Worm (Caenorhabditis elegans) whole organism, L4/young adult: ENCODE data around the gene acl-1.
A peak's percentile ranks its signal among the peaks of the same experiment; 100 is the strongest.

Source experiments
- W03F9.2 ChIP-seq: fragments of 150-350 bp; optimal IDR thresholded peaks from 2 replicates; lab custom pipeline; 2014; ENCODE audit warnings: missing biosample characterization, missing genetic modification characterization
- dao-5 ChIP-seq: sonication (generic microtip); optimal IDR thresholded peaks from 2 replicates; lab custom pipeline; 2016; ENCODE audit warnings: missing genotype, missing genetic modification characterization, moderate library complexity, missing compliant biosample characterization
- him-1 ChIP-seq: sonication (generic microtip); optimal IDR thresholded peaks from 2 replicates; lab custom pipeline; 2016; ENCODE audit warnings: missing genotype, missing genetic modification reagents, missing genetic modification characterization, missing compliant biosample characterization

acl-1 gene

DNA sequence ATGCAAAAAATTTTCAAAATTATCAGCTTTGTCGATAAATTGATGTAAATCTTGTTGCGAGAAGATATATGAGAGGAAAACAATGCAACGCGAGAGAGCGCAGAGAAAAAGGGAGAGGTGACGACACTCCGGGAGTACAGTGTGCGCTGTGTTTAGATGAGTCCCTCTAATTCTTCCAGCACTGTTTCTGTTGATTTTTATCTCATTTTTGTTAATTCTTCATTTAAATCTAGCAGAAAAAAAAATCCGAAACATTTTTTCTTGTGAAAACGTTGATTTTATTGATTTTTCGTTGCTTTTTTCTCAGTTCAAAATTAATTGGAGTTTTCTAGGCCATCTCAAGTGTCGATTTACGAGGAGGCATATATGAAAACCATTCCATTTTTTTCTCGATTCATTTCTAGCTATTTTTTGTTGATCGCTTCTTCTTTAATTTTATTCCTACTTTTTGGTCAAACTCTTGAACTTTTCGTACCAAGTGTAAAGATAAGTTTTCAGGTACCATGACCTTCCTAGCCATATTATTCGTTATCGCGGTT lies at the start of gene acl-1:
TSS of gene acl-1 (plus strand) at position 489 of the 539 bp plus-strand sequence.
- TF ChIP-seq dao-5 (tag; lab: Kevin White, UChicago) (no peak), W03F9.2 (peak; percentile 11), him-1 (tag; lab: Kevin White, UChicago) (peak; percentile 62)

- no peak for TF ChIP-seq W03F9.2
- TF ChIP-seq him-1 (tag; lab: Kevin White, UChicago): no peak
- no peak for TF ChIP-seq dao-5 (tag; lab: Kevin White, UChicago)
Measured at ce11 chrX:15801827-15802226, 47.9 kb upstream of the acl-1 start.

ce11 chrX:15804072-15804471 lies 45.6 kb upstream of the acl-1 start, which contains the start of gene Y7A5A.7:
Gene Y7A5A.7, minus strand, starts transcription at chrX:15804172.
- TF ChIP-seq dao-5 (tag; lab: Kevin White, UChicago) (no peak), him-1 (tag; lab: Kevin White, UChicago) (no peak), W03F9.2 (no peak)

DNA sequence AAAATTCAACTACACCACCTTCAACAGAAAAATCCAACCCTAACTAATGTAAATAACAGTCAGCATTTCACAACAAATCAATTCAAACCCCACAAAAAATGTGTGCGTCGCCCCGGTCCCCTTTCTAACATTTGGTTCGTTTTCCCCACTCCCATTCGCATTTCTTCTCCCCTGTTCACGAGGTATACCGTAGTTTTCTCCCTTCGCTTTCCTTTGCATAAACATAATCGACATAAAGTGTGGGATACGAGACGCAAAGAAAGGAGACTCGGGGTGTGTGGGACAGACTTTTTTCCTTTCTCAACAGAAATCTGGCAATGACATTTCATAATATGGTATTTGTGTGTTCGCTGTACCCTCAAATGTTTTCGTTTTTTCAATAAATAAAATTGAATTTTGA lies 38.3 kb upstream of the acl-1 start:
- TF ChIP-seq W03F9.2: no peak
- TF ChIP-seq him-1 (tag; lab: Kevin White, UChicago): no peak
- no peak for TF ChIP-seq dao-5 (tag; lab: Kevin White, UChicago)

DNA sequence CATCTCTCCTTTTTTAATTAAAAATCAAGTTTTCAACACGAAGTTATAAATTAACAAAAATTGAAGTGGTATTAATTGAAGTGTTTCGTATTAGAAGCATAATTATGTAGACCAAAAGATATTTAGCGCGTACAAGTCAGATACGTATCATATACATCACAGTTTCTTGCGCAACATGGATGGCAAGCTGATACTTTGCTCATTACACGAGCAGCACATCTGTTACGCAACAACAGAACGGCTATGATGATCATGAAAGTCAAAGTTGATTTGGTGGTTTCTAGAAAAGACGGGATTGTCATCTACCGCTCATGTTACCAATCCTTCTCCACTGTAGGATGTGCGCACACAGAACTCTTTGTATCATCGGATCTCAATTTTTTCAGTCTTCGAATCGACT lies 35.1 kb upstream of the acl-1 start:
- TF ChIP-seq W03F9.2 (no peak), dao-5 (tag; lab: Kevin White, UChicago) (no peak), him-1 (tag; lab: Kevin White, UChicago) (no peak)

DNA sequence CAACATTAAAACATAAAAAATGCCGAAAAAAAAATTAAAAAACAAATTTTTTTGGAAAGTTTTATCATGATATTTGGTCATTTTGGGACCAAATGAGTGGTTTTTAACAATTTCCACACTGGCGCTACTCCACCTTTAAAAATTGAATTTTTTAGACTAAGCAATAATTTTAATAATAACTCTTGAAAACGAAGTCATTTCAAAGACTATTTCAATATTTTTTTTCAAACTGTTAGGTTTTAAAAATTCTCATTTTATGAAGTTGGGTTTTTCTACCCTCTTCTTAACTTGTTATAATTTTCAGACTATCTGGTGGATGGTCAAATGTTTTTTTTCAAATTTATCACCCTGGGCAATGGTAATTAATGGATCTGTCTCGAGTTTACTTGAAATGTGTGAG lies 27.5 kb upstream of the acl-1 start, which contains the start of gene Y7A5A.8:
TSS of gene Y7A5A.8 (plus strand) at position 301 of the 400 bp plus-strand sequence.
- TF ChIP-seq W03F9.2: no peak
- TF ChIP-seq him-1 (tag; lab: Kevin White, UChicago): no peak
- no peak for TF ChIP-seq dao-5 (tag; lab: Kevin White, UChicago)

- TF ChIP-seq W03F9.2 (no peak), him-1 (tag; lab: Kevin White, UChicago) (no peak), dao-5 (tag; lab: Kevin White, UChicago) (no peak)
Measured at ce11 chrX:15826866-15827265, 22.8 kb upstream of the acl-1 start, which contains the start of gene Y7A5A.9. Gene Y7A5A.9, plus strand, starts transcription at chrX:15827166.

- TF ChIP-seq dao-5 (tag; lab: Kevin White, UChicago) (no peak), W03F9.2 (no peak), him-1 (tag; lab: Kevin White, UChicago) (no peak)
Measured at ce11 chrX:15828059-15828458, 21.6 kb upstream of the acl-1 start, which contains the start of gene Y7A5A.20. Gene Y7A5A.20, plus strand, starts transcription at chrX:15828359.

DNA sequence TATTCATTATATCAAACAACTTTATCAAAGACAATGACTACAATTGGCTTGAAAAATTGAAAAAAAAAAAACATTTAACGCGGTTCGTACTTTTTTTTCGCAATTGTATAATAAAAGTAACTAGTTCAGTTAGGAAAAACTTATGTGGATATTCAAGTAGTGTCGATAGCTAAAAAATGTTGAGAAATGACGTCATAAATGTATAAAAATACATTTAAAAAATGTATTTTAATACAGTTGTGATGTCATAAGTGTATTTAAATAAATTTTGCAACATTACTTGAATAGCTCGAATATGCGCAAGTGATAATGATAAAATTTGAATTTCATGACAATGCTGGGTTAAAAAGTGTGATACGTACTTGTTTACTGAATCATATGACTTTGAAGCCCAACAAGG lies 18.1 kb upstream of the acl-1 start:
- TF ChIP-seq him-1 (tag; lab: Kevin White, UChicago) (no peak), W03F9.2 (no peak), dao-5 (tag; lab: Kevin White, UChicago) (no peak)

ce11 chrX:15838496-15838948 lies 11.2 kb upstream of the acl-1 start, which contains the start of gene acox-1.6:
Gene acox-1.6, minus strand, starts transcription at chrX:15838546.
- TF ChIP-seq W03F9.2 (no peak), dao-5 (tag; lab: Kevin White, UChicago) (no peak), him-1 (tag; lab: Kevin White, UChicago) (no peak)

- TF ChIP-seq him-1 (tag; lab: Kevin White, UChicago) (peak; percentile 95), W03F9.2 (peak; percentile 91), dao-5 (tag; lab: Kevin White, UChicago) (peak; percentile 92)
Measured at ce11 chrX:15841086-15841622, 8.5 kb upstream of the acl-1 start, which contains the start of gene serp-1.1. Gene serp-1.1, plus strand, starts transcription at chrX:15841572.

ce11 chrX:15842492-15842891 lies 7.2 kb upstream of the acl-1 start:
- TF ChIP-seq dao-5 (tag; lab: Kevin White, UChicago) (no peak), him-1 (tag; lab: Kevin White, UChicago) (no peak), W03F9.2 (no peak)

ce11 chrX:15844330-15844729 lies 5.4 kb upstream of the acl-1 start:
- TF ChIP-seq W03F9.2 (no peak), him-1 (tag; lab: Kevin White, UChicago) (no peak), dao-5 (tag; lab: Kevin White, UChicago) (no peak)

DNA sequence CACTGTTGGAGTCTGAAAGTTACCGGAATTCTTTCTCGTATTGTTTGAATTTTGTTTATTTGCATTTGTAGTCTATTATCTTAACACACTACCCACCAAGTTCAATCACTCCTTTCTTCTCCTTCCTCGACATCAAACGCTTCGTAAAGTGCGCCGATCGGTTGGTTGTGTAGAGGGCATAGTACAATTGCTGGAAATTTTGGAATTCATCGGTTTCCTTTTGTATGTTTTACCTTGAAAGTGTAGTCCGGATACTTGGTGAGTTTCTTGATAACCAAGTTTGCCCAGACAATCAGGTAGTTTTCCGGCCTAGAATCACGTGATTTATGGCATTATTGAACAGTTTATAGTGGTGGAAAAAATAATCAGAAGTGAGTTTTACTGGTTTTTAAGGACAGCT lies 3.1 kb upstream of the acl-1 start:
- no peak for TF ChIP-seq W03F9.2
- no peak for TF ChIP-seq him-1 (tag; lab: Kevin White, UChicago)
- no peak for TF ChIP-seq dao-5 (tag; lab: Kevin White, UChicago)
